Worm (Caenorhabditis elegans): ENCODE data around the gene Y46E12BL.2.

Gene Y46E12BL.2

DNA sequence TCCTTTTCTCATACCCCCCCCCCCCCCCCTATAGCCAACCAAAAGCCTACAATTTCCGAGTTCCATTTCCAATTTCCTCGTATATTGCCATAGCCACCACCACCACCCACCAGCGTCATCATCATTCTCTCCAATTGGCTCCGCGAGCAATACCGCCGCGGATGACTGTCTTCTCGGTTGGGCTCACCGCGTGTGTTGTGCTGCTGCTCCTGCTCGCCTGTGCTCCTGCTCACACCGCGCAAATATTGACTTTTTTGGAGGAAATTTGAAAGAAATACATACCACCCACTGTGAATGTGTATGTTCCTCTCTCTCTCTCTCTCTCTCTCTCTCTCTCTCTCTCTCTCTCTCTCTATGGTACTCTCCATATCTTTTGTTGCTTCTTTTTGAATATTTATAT is 31.8 kb downstream of the Y46E12BL.2 start:
- TF ChIP-seq aly-2 (tag; optimal IDR thresholded peaks at IDR 0.05) (no peak), pha-4 (tag; optimal IDR thresholded peaks at IDR 0.05) (peak; percentile 79)

DNA sequence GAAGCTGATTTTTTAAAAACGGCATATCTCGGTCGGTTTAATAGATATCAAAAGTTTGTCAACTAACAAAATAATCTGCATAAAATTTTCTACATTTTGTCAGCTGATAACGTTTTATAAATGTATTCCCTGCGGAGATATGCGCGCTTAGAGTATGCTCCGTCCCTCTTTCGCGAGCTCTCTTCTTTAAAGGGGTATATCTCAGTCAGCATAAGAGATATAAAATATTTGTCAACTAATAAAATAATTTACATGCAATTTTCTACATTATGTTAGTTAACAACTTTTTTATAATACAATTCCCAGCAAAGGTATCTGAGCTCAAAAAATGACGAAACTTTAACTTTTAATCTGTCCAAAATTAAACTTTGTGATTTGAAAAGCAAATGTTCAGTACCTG is 32.7 kb downstream of the Y46E12BL.2 start:
- TF ChIP-seq elt-2 (tag; optimal IDR thresholded peaks at IDR 0.05) (no peak), nfya-1 (tag; optimal IDR thresholded peaks at IDR 0.05; ENCODE audit: insufficient read depth) (no peak), ztf-11 (tag; optimal IDR thresholded peaks at IDR 0.05) (no peak), nhr-28 (tag; optimal IDR thresholded peaks at IDR 0.05) (no peak), snpc-4 (tag; optimal IDR thresholded peaks at IDR 0.05) (no peak), nhr-12 (tag; optimal IDR thresholded peaks at IDR 0.05) (no peak), lsy-12 (tag; optimal IDR thresholded peaks at IDR 0.05) (no peak), nhr-43 (tag; optimal IDR thresholded peaks at IDR 0.05; ENCODE audit: poor library complexity, severe bottlenecking) (no peak), ceh-16 (tag; optimal IDR thresholded peaks at IDR 0.05) (no peak), sea-2 (GFP tag; optimal IDR thresholded peaks at IDR 0.05) (no peak), nhr-67 (tag; optimal IDR thresholded peaks at IDR 0.05) (no peak)

DNA sequence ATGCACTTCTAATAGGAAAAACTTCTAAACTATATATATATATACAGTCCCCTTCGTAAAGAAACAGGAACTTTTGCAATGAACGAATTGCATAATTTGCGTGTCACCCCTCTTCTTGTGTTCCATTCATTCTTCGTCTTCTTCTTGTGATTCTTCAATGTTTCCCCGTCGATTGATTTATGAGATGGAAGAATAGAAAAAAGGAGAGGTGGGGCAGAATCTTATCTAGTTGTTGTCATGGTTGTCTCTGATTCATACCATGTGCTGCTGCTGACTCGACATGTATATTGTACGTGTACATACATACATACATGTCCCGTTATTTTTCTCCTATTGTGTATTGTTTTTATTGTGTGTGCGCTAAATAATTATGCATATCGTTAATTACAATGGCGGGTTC is 33.2 kb downstream of the Y46E12BL.2 start:
- TF ChIP-seq pha-4 (tag; optimal IDR thresholded peaks at IDR 0.05) (peak; percentile 19), nhr-25 (tag; optimal IDR thresholded peaks at IDR 0.05) (peak; percentile 31), elt-1 (tag; optimal IDR thresholded peaks at IDR 0.05) (no peak)

DNA sequence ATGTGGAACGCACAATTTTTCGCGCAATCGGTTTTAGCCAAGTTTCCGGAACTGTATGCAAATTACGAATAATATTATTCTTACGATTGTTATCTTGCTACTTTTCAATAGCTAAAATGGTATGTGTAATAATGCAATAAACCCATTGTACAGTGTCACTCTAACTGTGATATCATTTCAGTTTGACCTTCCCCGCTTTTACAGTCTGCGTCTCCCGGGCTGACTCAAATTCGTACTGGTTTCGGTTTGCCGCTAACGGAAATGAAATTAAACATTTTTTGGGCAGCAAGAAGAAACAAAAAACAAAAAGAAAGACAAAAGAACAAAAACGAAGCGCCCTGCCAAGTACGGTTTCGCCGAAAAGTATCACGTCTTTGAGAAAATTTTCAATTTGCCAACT is 33.7 kb downstream of the Y46E12BL.2 start:
- TF ChIP-seq nhr-25 (tag; optimal IDR thresholded peaks at IDR 0.05), result peak; percentile 74
- TF ChIP-seq elt-2 (tag; optimal IDR thresholded peaks at IDR 0.05), result peak; percentile 30
- TF ChIP-seq nhr-11 (tag; optimal IDR thresholded peaks at IDR 0.05), result no peak

DNA sequence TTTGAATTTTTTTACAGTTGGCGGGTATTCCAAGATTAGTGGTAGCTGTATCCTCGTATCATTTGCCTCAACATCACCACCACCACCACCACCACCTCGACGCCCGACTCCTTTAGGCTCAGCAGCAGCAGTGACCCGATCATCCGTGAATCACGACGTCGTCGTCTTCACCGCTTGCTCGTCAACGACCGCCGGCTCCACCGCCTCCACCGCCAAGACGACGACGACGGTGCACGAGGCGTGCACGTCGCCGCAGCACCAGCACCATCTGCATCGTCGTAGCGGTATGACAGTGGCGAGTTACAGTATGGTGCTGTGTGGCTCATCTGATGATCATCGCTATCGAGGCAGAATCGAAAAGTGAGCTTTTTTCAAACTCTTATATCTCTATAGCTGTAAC is 35.4 kb downstream of the Y46E12BL.2 start, which contains the start of gene rga-9:
Gene rga-9, plus strand, starts transcription at position 16 of the 400 bp plus-strand sequence.
- TF ChIP-seq fos-1 (tag; optimal IDR thresholded peaks at IDR 0.05), result no peak

DNA sequence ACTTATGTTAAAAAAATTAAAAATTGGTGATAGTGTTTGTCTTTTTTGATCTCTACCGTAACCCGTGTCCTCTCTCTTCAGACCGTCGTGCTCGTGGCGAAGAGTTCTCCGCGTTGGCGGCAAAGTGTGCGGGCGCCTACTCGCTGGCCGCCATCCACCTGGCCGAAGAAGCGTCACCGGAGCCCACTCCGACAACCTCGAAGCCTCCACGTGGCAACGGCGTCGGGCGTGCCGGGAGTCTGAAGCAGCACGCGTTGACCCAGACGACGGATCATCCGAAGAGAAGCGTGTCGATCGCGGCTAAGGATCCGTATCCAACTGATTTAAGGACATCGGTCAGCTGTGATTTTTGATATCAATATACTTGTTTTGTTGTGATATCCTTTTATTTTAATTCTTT is 40.2 kb downstream of the Y46E12BL.2 start:
- no peak for TF ChIP-seq lsy-12 (tag; optimal IDR thresholded peaks at IDR 0.05)
- no peak for TF ChIP-seq elt-1 (tag; optimal IDR thresholded peaks at IDR 0.05)
- no peak for TF ChIP-seq pha-4 (tag; optimal IDR thresholded peaks at IDR 0.05)
- TF ChIP-seq eor-1 (tag; optimal IDR thresholded peaks at IDR 0.05), result no peak
- no peak for TF ChIP-seq hmg-11 (tag; optimal IDR thresholded peaks at IDR 0.05)
- no peak for TF ChIP-seq ceh-82 (tag; optimal IDR thresholded peaks at IDR 0.05)

All from whole organism, L3 larva.